Worm (Caenorhabditis elegans): ENCODE results near the gene Y46G5A.14.

Gene Y46G5A.14

ce11 chrII:12809725-12810124, 35.2 kb downstream of the Y46G5A.14 start:
- no peak for TF ChIP-seq him-1 (tag; optimal IDR thresholded peaks at IDR 0.05)
- TF ChIP-seq cebp-1 (GFP tag; IDR thresholded peaks at IDR 0.05): peak; percentile 71; the same call in 1 of the 2 replicates
- peak; percentile 94 for TF ChIP-seq cebp-1 (tag; optimal IDR thresholded peaks at IDR 0.05)

- TF ChIP-seq B0261.1 (tag; optimal IDR thresholded peaks at IDR 0.05): no peak
- no peak for TF ChIP-seq lin-54 (GFP tag; optimal IDR thresholded peaks at IDR 0.05)
- TF ChIP-seq Y53G8AR.9 (GFP tag; conservative IDR thresholded peaks at IDR 0.05): no peak
- no peak for TF ChIP-seq repo-1 (tag; optimal IDR thresholded peaks at IDR 0.05)
- no peak for TF ChIP-seq cebp-1 (GFP tag; IDR thresholded peaks at IDR 0.05)
- peak; percentile 42 for TF ChIP-seq cebp-1 (tag; optimal IDR thresholded peaks at IDR 0.05)
- TF ChIP-seq ama-1 (optimal IDR thresholded peaks at IDR 0.05): no peak
- TF ChIP-seq ama-1 (GFP tag; optimal IDR thresholded peaks at IDR 0.05): no peak
- no peak for TF ChIP-seq K12H6.12 (tag; optimal IDR thresholded peaks at IDR 0.05)
- no peak for TF ChIP-seq dox-1 (GFP tag; IDR thresholded peaks at IDR 0.05)
- TF ChIP-seq sea-2 (GFP tag; IDR thresholded peaks at IDR 0.05): no peak
Measured at ce11 chrII:12810709-12811108, 36.2 kb downstream of the Y46G5A.14 start, which contains the start of gene Y46G5A.20. Y46G5A.20 (plus strand) TSS chrII:12811009.

ce11 chrII:12813253-12813652, 38.8 kb downstream of the Y46G5A.14 start:
- TF ChIP-seq hrde-1 (tag; optimal IDR thresholded peaks at IDR 0.05; ENCODE audit: borderline replicate concordance) (no peak), lag-1 (GFP tag; IDR thresholded peaks at IDR 0.05) (no peak), hlh-26 (GFP tag; conservative IDR thresholded peaks at IDR 0.05) (no peak), ceh-91 (GFP tag; IDR thresholded peaks at IDR 0.05) (no peak), madf-10 (tag; optimal IDR thresholded peaks at IDR 0.05) (no peak), lir-1 (GFP tag; conservative IDR thresholded peaks at IDR 0.05) (no peak), madf-6 (GFP tag; IDR thresholded peaks at IDR 0.05) (no peak), nfya-2 (GFP tag; IDR thresholded peaks at IDR 0.05) (no peak), atf-7 (tag; optimal IDR thresholded peaks at IDR 0.05) (no peak), zfh-2 (GFP tag; conservative IDR thresholded peaks at IDR 0.05) (no peak), dox-1 (GFP tag; IDR thresholded peaks at IDR 0.05) (no peak), ztf-6 (GFP tag; IDR thresholded peaks at IDR 0.05) (no peak)

ce11 chrII:12816412-12817146, 42.1 kb downstream of the Y46G5A.14 start, which contains the start of gene acl-7:
acl-7 (minus strand) TSS chrII:12816462.
- TF ChIP-seq unc-62 (GFP tag; optimal IDR thresholded peaks at IDR 0.05) (no peak), nhr-80 (tag; optimal IDR thresholded peaks at IDR 0.05) (peak; percentile 76), K11D2.4 (GFP tag; IDR thresholded peaks at IDR 0.05) (no peak), mcd-1 (GFP tag; IDR thresholded peaks at IDR 0.05) (0 out of 2 replicates have a peak, but pooled peaks have one; percentile 27), atf-7 (tag; optimal IDR thresholded peaks at IDR 0.05) (peak; percentile 23)

ce11 chrII:12818488-12818887, 44.0 kb downstream of the Y46G5A.14 start, which contains the start of gene Y46G5A.22:
Y46G5A.22 (minus strand) TSS chrII:12818588.
- TF ChIP-seq rpc-1 (optimal IDR thresholded peaks at IDR 0.05) (no peak), rpc-1 (tag; optimal IDR thresholded peaks at IDR 0.05) (no peak), tbx-9 (tag; optimal IDR thresholded peaks at IDR 0.05; ENCODE audit: borderline replicate concordance) (no peak), K11D2.4 (GFP tag; IDR thresholded peaks at IDR 0.05) (no peak), egrh-3 (GFP tag; IDR thresholded peaks at IDR 0.05) (no peak), B0261.1 (tag; optimal IDR thresholded peaks at IDR 0.05) (no peak), sea-2 (GFP tag; IDR thresholded peaks at IDR 0.05) (no peak), madf-3 (GFP tag; IDR thresholded peaks at IDR 0.05) (no peak), nhr-120 (GFP tag; IDR thresholded peaks at IDR 0.05) (no peak), gei-17 (GFP tag; optimal IDR thresholded peaks at IDR 0.05) (no peak), nhr-27 (tag; optimal IDR thresholded peaks at IDR 0.05) (no peak)
